Fruit fly (Drosophila melanogaster) whole organism: ENCODE results near the gene CG2983.

Experiments
- CG8478 ChIP-seq: fragments of >200 bp; optimal IDR thresholded peaks from 2 replicates; lab custom pipeline; 2018; ENCODE audit warnings: inconsistent platforms
- Dll ChIP-seq: fragments of >200 bp; optimal IDR thresholded peaks from 2 replicates; lab custom pipeline; 2017
- EcR ChIP-seq, 2 experiments: fragments of >200 bp; optimal IDR thresholded peaks; 2 replicates each; lab custom pipeline; 2017; ENCODE audit warnings: missing biosample characterization in 2 of 2, missing genetic modification characterization in 2 of 2, missing genetic modification reagents in 2 of 2
- pan ChIP-seq: fragments of >200 bp; optimal IDR thresholded peaks from 2 replicates; lab custom pipeline; 2017
- psq ChIP-seq: fragments of >200 bp; optimal IDR thresholded peaks from 2 replicates; lab custom pipeline; 2017
- usp ChIP-seq: fragments of >200 bp; optimal IDR thresholded peaks from 2 replicates; lab custom pipeline; 2017; ENCODE audit warnings: missing biosample characterization, missing genetic modification characterization, mixed read lengths

CG2983 gene

dm6 chr2L:2855773-2856615 lies 8.6 kb downstream of the CG2983 start, which contains the start of the genes CG3104 and RpS21:
Gene CG3104, minus strand, starts transcription at chr2L:2855778.
Gene RpS21, plus strand, starts transcription at chr2L:2856070.
- TF ChIP-seq CG8478 (lab: Kevin White, UChicago), result no peak
- TF ChIP-seq EcR (GFP tag; optimal IDR thresholded peaks at IDR 0.05; lab: Kevin White, UChicago), result no peak
- no peak for TF ChIP-seq psq (lab: Kevin White, UChicago)
- no peak for TF ChIP-seq Dll (lab: Kevin White, UChicago)

- TF ChIP-seq pan (lab: Kevin White, UChicago), result peak; percentile 18
- no peak for TF ChIP-seq Dll (lab: Kevin White, UChicago)
Observed at dm6 chr2L:2856960-2857584, 9.6 kb downstream of the CG2983 start, which contains the start of gene CG2991. Gene CG2991, plus strand, starts transcription at chr2L:2857164.

- TF ChIP-seq EcR (GFP tag; optimal IDR thresholded peaks at IDR 0.05; lab: Kevin White, UChicago), result no peak
- no peak for TF ChIP-seq CG8478 (lab: Kevin White, UChicago)
- no peak for TF ChIP-seq psq (lab: Kevin White, UChicago)
- TF ChIP-seq pan (lab: Kevin White, UChicago), result no peak
- TF ChIP-seq usp (GFP tag; lab: Kevin White, UChicago), result no peak
- no peak for TF ChIP-seq Dll (lab: Kevin White, UChicago)
Observed at dm6 chr2L:2857862-2858734, 10.7 kb downstream of the CG2983 start.

- TF ChIP-seq EcR (GFP tag; optimal IDR thresholded peaks at IDR 0.05; lab: Kevin White, UChicago) (peak in 1 of 2 experiments; percentile 73), CG8478 (lab: Kevin White, UChicago) (no peak)
Observed at dm6 chr2L:2861140-2861884, 13.9 kb downstream of the CG2983 start.

- no peak for TF ChIP-seq usp (GFP tag; lab: Kevin White, UChicago)
- no peak for TF ChIP-seq pan (lab: Kevin White, UChicago)
Observed at dm6 chr2L:2861885-2862620, 14.6 kb downstream of the CG2983 start.

- TF ChIP-seq EcR (GFP tag; optimal IDR thresholded peaks at IDR 0.05; lab: Kevin White, UChicago) (no peak), psq (lab: Kevin White, UChicago) (no peak), CG8478 (lab: Kevin White, UChicago) (no peak), usp (GFP tag; lab: Kevin White, UChicago) (no peak), Dll (lab: Kevin White, UChicago) (no peak), pan (lab: Kevin White, UChicago) (no peak)
Observed at dm6 chr2L:2862621-2862962, 15.2 kb downstream of the CG2983 start.

dm6 chr2L:2864601-2865000 lies 17.2 kb downstream of the CG2983 start:
- no peak for TF ChIP-seq EcR (GFP tag; optimal IDR thresholded peaks at IDR 0.05; lab: Kevin White, UChicago)
- TF ChIP-seq psq (lab: Kevin White, UChicago), result no peak
- TF ChIP-seq Dll (lab: Kevin White, UChicago), result no peak
- no peak for TF ChIP-seq pan (lab: Kevin White, UChicago)
- no peak for TF ChIP-seq CG8478 (lab: Kevin White, UChicago)
- TF ChIP-seq usp (GFP tag; lab: Kevin White, UChicago), result no peak

dm6 chr2L:2865560-2866309 lies 18.3 kb downstream of the CG2983 start:
- TF ChIP-seq usp (GFP tag; lab: Kevin White, UChicago), result no peak
- no peak for TF ChIP-seq Dll (lab: Kevin White, UChicago)
- TF ChIP-seq psq (lab: Kevin White, UChicago), result no peak
- TF ChIP-seq CG8478 (lab: Kevin White, UChicago), result no peak

- TF ChIP-seq CG8478 (lab: Kevin White, UChicago) (no peak), EcR (GFP tag; optimal IDR thresholded peaks at IDR 0.05; lab: Kevin White, UChicago) (no peak), Dll (lab: Kevin White, UChicago) (no peak), usp (GFP tag; lab: Kevin White, UChicago) (no peak), psq (lab: Kevin White, UChicago) (no peak), pan (lab: Kevin White, UChicago) (no peak)
Observed at dm6 chr2L:2869008-2869702, 21.7 kb downstream of the CG2983 start, which contains the start of gene CG8813. Gene CG8813, plus strand, starts transcription at chr2L:2869652.
